Worm (Caenorhabditis elegans) whole organism, L2 larva: ENCODE measurements around the gene tftc-5.

Experiments used
- R02D3.7 ChIP-seq: fragments of 150-350 bp; optimal IDR thresholded peaks from 2 replicates; lab custom pipeline; 2014; ENCODE audit warnings: missing biosample characterization, missing genetic modification characterization
- alr-1 ChIP-seq: fragments of 150-350 bp; optimal IDR thresholded peaks from 2 replicates; lab custom pipeline; 2014; ENCODE audit warnings: missing biosample characterization, missing genetic modification characterization
- aly-2 ChIP-seq: fragments of 150-350 bp; optimal IDR thresholded peaks from 2 replicates; lab custom pipeline; 2014; ENCODE audit warnings: missing biosample characterization, missing genetic modification characterization
- ama-1 ChIP-seq: fragments of 150-350 bp; optimal IDR thresholded peaks from 2 replicates; lab custom pipeline; 2018; ENCODE audit warnings: inconsistent platforms
- blmp-1 ChIP-seq: sonication (generic microtip); optimal IDR thresholded peaks from 2 replicates; lab custom pipeline; 2017; ENCODE audit warnings: missing genetic modification characterization, mild to moderate bottlenecking, missing compliant biosample characterization, antibody characterized with exemption, moderate library complexity; ENCODE audit not compliant: insufficient read depth
- ceh-82 ChIP-seq: fragments of 150-350 bp; optimal IDR thresholded peaks from 2 replicates; lab custom pipeline; 2014; ENCODE audit warnings: missing biosample characterization, missing genetic modification characterization
- elt-3 ChIP-seq: sonication (generic microtip); optimal IDR thresholded peaks from 2 replicates; lab custom pipeline; 2017; ENCODE audit warnings: missing biosample characterization, missing genetic modification characterization
- unc-39 ChIP-seq: fragments of 150-350 bp; optimal IDR thresholded peaks from 2 replicates; lab custom pipeline; 2014; ENCODE audit warnings: missing biosample characterization, missing genetic modification characterization
- unc-62 ChIP-seq: fragments of 150-350 bp; optimal IDR thresholded peaks from 2 replicates; lab custom pipeline; 2014; ENCODE audit warnings: missing biosample characterization, missing genetic modification reagents, missing genetic modification characterization
- ztf-11 ChIP-seq: sonication (generic microtip); optimal IDR thresholded peaks from 2 replicates; lab custom pipeline; 2017; ENCODE audit warnings: missing biosample characterization, missing genetic modification characterization

DNA sequence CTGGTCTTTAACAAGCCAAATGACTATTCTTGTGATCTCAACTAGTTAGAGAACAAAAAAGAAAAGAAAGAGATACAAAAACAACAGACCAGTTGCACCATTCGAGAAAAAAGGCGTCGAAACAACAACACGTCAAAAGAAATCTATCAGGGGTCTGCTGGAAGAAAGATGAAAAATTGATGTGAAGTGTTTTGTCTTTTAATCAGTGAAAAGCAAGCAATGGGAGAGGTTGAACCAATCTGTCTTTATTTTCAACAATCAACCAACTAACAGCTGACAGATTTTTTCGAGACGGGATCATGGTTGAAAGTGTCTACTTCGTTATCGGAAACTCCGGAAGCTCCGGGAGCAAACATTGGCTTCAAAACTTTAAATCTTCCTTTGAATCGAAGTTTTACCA lies 27.5 kb upstream of the tftc-5 start:
- TF ChIP-seq unc-62 (GFP tag; lab: Kevin White, UChicago) (no peak), ztf-11 (tag; lab: Kevin White, UChicago) (no peak), ceh-82 (tag; lab: Kevin White, UChicago) (no peak), unc-39 (tag; lab: Kevin White, UChicago) (no peak), aly-2 (tag; lab: Kevin White, UChicago) (no peak), blmp-1 (tag; lab: Kevin White, UChicago) (no peak), alr-1 (no peak), ama-1 (lab: Kevin White, UChicago) (no peak), R02D3.7 (no peak), elt-3 (no peak)
